Worm (Caenorhabditis elegans) whole organism, L2 larva: ENCODE data around the gene T27A1.2.

Experiments
- C34F6.9 ChIP-seq: fragments of 150-350 bp; optimal IDR thresholded peaks from 2 replicates; lab custom pipeline; 2014; ENCODE audit warnings: missing biosample characterization, missing genetic modification characterization
- F13H6.1 ChIP-seq: sonication (generic microtip); optimal IDR thresholded peaks from 2 replicates; lab custom pipeline; 2016; ENCODE audit warnings: missing genetic modification characterization, missing compliant biosample characterization
- Y55F3AM.14 ChIP-seq: fragments of 200-800 bp; sonication (Bioruptor generic); optimal IDR thresholded peaks from 2 replicates; lab custom pipeline; 2018; ENCODE audit warnings: mild to moderate bottlenecking, missing genetic modification characterization, missing compliant biosample characterization
- ZK546.5 ChIP-seq: sonication (generic microtip); optimal IDR thresholded peaks from 2 replicates; lab custom pipeline; 2017; ENCODE audit warnings: missing biosample characterization, missing genetic modification characterization
- alr-1 ChIP-seq: fragments of 150-350 bp; optimal IDR thresholded peaks from 2 replicates; lab custom pipeline; 2014; ENCODE audit warnings: missing biosample characterization, missing genetic modification characterization
- aly-2 ChIP-seq: fragments of 150-350 bp; optimal IDR thresholded peaks from 2 replicates; lab custom pipeline; 2014; ENCODE audit warnings: missing biosample characterization, missing genetic modification characterization
- ama-1 ChIP-seq: fragments of 150-350 bp; optimal IDR thresholded peaks from 2 replicates; lab custom pipeline; 2018; ENCODE audit warnings: inconsistent platforms
- blmp-1 ChIP-seq: sonication (generic microtip); optimal IDR thresholded peaks from 2 replicates; lab custom pipeline; 2017; ENCODE audit warnings: missing genetic modification characterization, mild to moderate bottlenecking, missing compliant biosample characterization, antibody characterized with exemption, moderate library complexity; ENCODE audit not compliant: insufficient read depth
- ceh-16 ChIP-seq: fragments of 150-350 bp; optimal IDR thresholded peaks from 2 replicates; lab custom pipeline; 2014; ENCODE audit warnings: missing biosample characterization, missing genetic modification characterization
- ceh-82 ChIP-seq: fragments of 150-350 bp; optimal IDR thresholded peaks from 2 replicates; lab custom pipeline; 2014; ENCODE audit warnings: missing biosample characterization, missing genetic modification characterization
- crh-2 ChIP-seq: sonication (generic microtip); optimal IDR thresholded peaks from 2 replicates; lab custom pipeline; 2017; ENCODE audit warnings: missing biosample characterization, missing genetic modification characterization
- dmd-4 ChIP-seq: sonication (generic microtip); optimal IDR thresholded peaks from 2 replicates; lab custom pipeline; 2017; ENCODE audit warnings: missing biosample characterization, missing genetic modification characterization
- egl-27 ChIP-seq: sonication (generic microtip); optimal IDR thresholded peaks from 3 replicates; lab custom pipeline; 2017; ENCODE audit warnings: missing biosample characterization, missing genetic modification reagents, missing genetic modification characterization
- elt-1 ChIP-seq: fragments of 150-350 bp; optimal IDR thresholded peaks from 2 replicates; lab custom pipeline; 2014; ENCODE audit warnings: missing biosample characterization, missing genetic modification characterization
- elt-3 ChIP-seq: sonication (generic microtip); optimal IDR thresholded peaks from 2 replicates; lab custom pipeline; 2017; ENCODE audit warnings: missing biosample characterization, missing genetic modification characterization
- fos-1 ChIP-seq: fragments of 150-350 bp; optimal IDR thresholded peaks from 2 replicates; lab custom pipeline; 2014; ENCODE audit warnings: missing biosample characterization, missing genetic modification characterization
- gmeb-1 ChIP-seq: fragments of 150-350 bp; optimal IDR thresholded peaks from 2 replicates; lab custom pipeline; 2014; ENCODE audit warnings: missing biosample characterization, missing genetic modification characterization
- lin-11 ChIP-seq: fragments of 150-350 bp; sonication (generic microtip); optimal IDR thresholded peaks from 2 replicates; lab custom pipeline; 2014; ENCODE audit warnings: missing biosample characterization, missing genetic modification characterization, inconsistent platforms, mixed read lengths
- lin-13 ChIP-seq: fragments of 150-350 bp; optimal IDR thresholded peaks from 2 replicates; lab custom pipeline; 2014; ENCODE audit warnings: missing biosample characterization, missing genetic modification reagents, missing genetic modification characterization
- lin-39 ChIP-seq: fragments of 150-350 bp; optimal IDR thresholded peaks from 2 replicates; lab custom pipeline; 2014; ENCODE audit warnings: missing biosample characterization, missing genetic modification reagents, missing genetic modification characterization
- lsy-2 ChIP-seq, 2 experiments: fragments of 150-350 bp in 1 of 2; sonication (generic microtip) in 1 of 2; optimal IDR thresholded peaks; 2 replicates each; lab custom pipeline; 2014 to 2017; ENCODE audit warnings: missing biosample characterization in 2 of 2, missing genetic modification characterization in 2 of 2
- mab-5 ChIP-seq: fragments of 150-350 bp; optimal IDR thresholded peaks from 2 replicates; lab custom pipeline; 2014; ENCODE audit warnings: missing biosample characterization, missing genetic modification characterization
- mdl-1 ChIP-seq, 2 experiments: fragments of 150-350 bp in 1 of 2; sonication (generic microtip) in 1 of 2; optimal IDR thresholded peaks; 2 replicates each; lab custom pipeline; 2017; ENCODE audit warnings: missing biosample characterization in 2 of 2, missing genetic modification characterization in 2 of 2
- nhr-10 ChIP-seq: sonication (generic microtip); optimal IDR thresholded peaks from 2 replicates; lab custom pipeline; 2017; ENCODE audit warnings: missing biosample characterization, missing genetic modification characterization
- nhr-11 ChIP-seq: fragments of 150-350 bp; optimal IDR thresholded peaks from 2 replicates; lab custom pipeline; 2014; ENCODE audit warnings: missing biosample characterization, missing genetic modification characterization
- nhr-12 ChIP-seq: fragments of 150-350 bp; optimal IDR thresholded peaks from 2 replicates; lab custom pipeline; 2014; ENCODE audit warnings: missing biosample characterization, missing genetic modification characterization
- nhr-129 ChIP-seq: fragments of 150-350 bp; optimal IDR thresholded peaks from 2 replicates; lab custom pipeline; 2014; ENCODE audit warnings: missing biosample characterization, missing genetic modification characterization
- nhr-21 ChIP-seq: fragments of 150-350 bp; optimal IDR thresholded peaks from 2 replicates; lab custom pipeline; 2014; ENCODE audit warnings: missing biosample characterization, missing genetic modification characterization
- nhr-23 ChIP-seq: fragments of 150-350 bp; optimal IDR thresholded peaks from 2 replicates; lab custom pipeline; 2014; ENCODE audit warnings: missing biosample characterization, missing genetic modification reagents, missing genetic modification characterization
- nhr-237 ChIP-seq: fragments of 150-350 bp; optimal IDR thresholded peaks from 2 replicates; lab custom pipeline; 2014; ENCODE audit warnings: missing biosample characterization, missing genetic modification characterization
- nhr-25 ChIP-seq: fragments of 150-350 bp; sonication (generic microtip); optimal IDR thresholded peaks from 3 replicates; lab custom pipeline; 2014; ENCODE audit warnings: missing biosample characterization, missing genetic modification characterization
- nhr-6 ChIP-seq: fragments of 150-350 bp; optimal IDR thresholded peaks from 2 replicates; lab custom pipeline; 2014; ENCODE audit warnings: missing biosample characterization, missing genetic modification characterization
- nhr-77 ChIP-seq: fragments of 150-350 bp; optimal IDR thresholded peaks from 2 replicates; lab custom pipeline; 2014; ENCODE audit warnings: missing biosample characterization, missing genetic modification characterization
- peb-1 ChIP-seq: fragments of 150-350 bp; optimal IDR thresholded peaks from 2 replicates; lab custom pipeline; 2014; ENCODE audit warnings: missing biosample characterization, missing genetic modification characterization
- sem-4 ChIP-seq: fragments of 150-350 bp; optimal IDR thresholded peaks from 2 replicates; lab custom pipeline; 2014; ENCODE audit warnings: missing biosample characterization, missing genetic modification reagents, missing genetic modification characterization
- skn-1 ChIP-seq: sonication (generic microtip); optimal IDR thresholded peaks from 2 replicates; lab custom pipeline; 2017; ENCODE audit warnings: missing biosample characterization, missing genetic modification characterization
- sma-3 ChIP-seq: sonication (generic microtip); optimal IDR thresholded peaks from 2 replicates; lab custom pipeline; 2016; ENCODE audit warnings: missing genetic modification reagents, missing genetic modification characterization, missing compliant biosample characterization
- sma-9 ChIP-seq, 2 experiments: fragments of 150-350 bp in 1 of 2; sonication (generic microtip) in 1 of 2; optimal IDR thresholded peaks; 2 replicates each; lab custom pipeline; 2014 to 2016; ENCODE audit warnings: missing genetic modification characterization in 2 of 2, mild to moderate bottlenecking in 1 of 2, missing biosample characterization in 1 of 2, missing compliant biosample characterization in 1 of 2, missing genetic modification reagents in 1 of 2, moderate library complexity in 1 of 2
- unc-55 ChIP-seq: fragments of 150-350 bp; sonication (generic microtip); optimal IDR thresholded peaks from 3 replicates; lab custom pipeline; 2014; ENCODE audit warnings: missing biosample characterization, missing genetic modification reagents, missing genetic modification characterization
- unc-62 ChIP-seq: fragments of 150-350 bp; optimal IDR thresholded peaks from 2 replicates; lab custom pipeline; 2014; ENCODE audit warnings: missing biosample characterization, missing genetic modification reagents, missing genetic modification characterization
- ztf-11 ChIP-seq: sonication (generic microtip); optimal IDR thresholded peaks from 2 replicates; lab custom pipeline; 2017; ENCODE audit warnings: missing biosample characterization, missing genetic modification characterization
- ztf-4 ChIP-seq: fragments of 150-350 bp; optimal IDR thresholded peaks from 2 replicates; lab custom pipeline; 2014; ENCODE audit warnings: missing biosample characterization, missing genetic modification characterization

The T27A1.2 gene

ce11 chrII:580189-580643, 43.5 kb upstream of the T27A1.2 start, which contains the start of the genes cdc-37 and W08F4.3:
TSS of gene cdc-37 (minus strand) at chrII:580593.
TSS of gene W08F4.3 (plus strand) at chrII:580602.
- TF ChIP-seq nhr-25 (tag; lab: Kevin White, UChicago) (no peak), dmd-4 (no peak), alr-1 (tag; lab: Kevin White, UChicago) (no peak), nhr-129 (tag; lab: Kevin White, UChicago) (peak; percentile 14), ztf-4 (tag; lab: Kevin White, UChicago) (no peak), nhr-6 (tag; lab: Kevin White, UChicago) (no peak), F13H6.1 (tag; lab: Kevin White, UChicago) (no peak), ama-1 (no peak), lsy-2 (tag; optimal IDR thresholded peaks at IDR 0.05; lab: Kevin White, UChicago) (peak in 1 of 2 experiments; percentile 10), aly-2 (tag; lab: Kevin White, UChicago) (no peak), fos-1 (tag; lab: Kevin White, UChicago) (no peak), nhr-12 (no peak), lin-11 (tag; lab: Kevin White, UChicago) (no peak), mdl-1 (tag; optimal IDR thresholded peaks at IDR 0.05; lab: Kevin White, UChicago) (no peak), gmeb-1 (tag; lab: Kevin White, UChicago) (peak; percentile 23), lin-39 (tag; lab: Kevin White, UChicago) (no peak), nhr-237 (tag; lab: Kevin White, UChicago) (no peak), crh-2 (no peak), unc-55 (peak; percentile 20), nhr-11 (tag; lab: Kevin White, UChicago) (no peak), skn-1 (tag; lab: Kevin White, UChicago) (no peak), C34F6.9 (peak; percentile 19), elt-1 (tag; lab: Kevin White, UChicago) (no peak), nhr-23 (tag; lab: Kevin White, UChicago) (no peak), nhr-21 (tag; lab: Kevin White, UChicago) (no peak), ZK546.5 (tag; lab: Kevin White, UChicago) (no peak), unc-62 (no peak), nhr-10 (tag; lab: Kevin White, UChicago) (no peak), peb-1 (tag; lab: Kevin White, UChicago) (no peak), sma-9 (GFP tag; optimal IDR thresholded peaks at IDR 0.05; lab: Kevin White, UChicago) (no peak), sma-9 (tag; optimal IDR thresholded peaks at IDR 0.05; lab: Kevin White, UChicago) (no peak), nhr-77 (no peak), mab-5 (tag; lab: Kevin White, UChicago) (no peak), lin-13 (GFP tag; lab: Kevin White, UChicago) (no peak), blmp-1 (tag; lab: Kevin White, UChicago) (no peak), sem-4 (tag; lab: Kevin White, UChicago) (no peak), ceh-16 (no peak), sma-3 (GFP tag; lab: Kevin White, UChicago) (no peak)

DNA sequence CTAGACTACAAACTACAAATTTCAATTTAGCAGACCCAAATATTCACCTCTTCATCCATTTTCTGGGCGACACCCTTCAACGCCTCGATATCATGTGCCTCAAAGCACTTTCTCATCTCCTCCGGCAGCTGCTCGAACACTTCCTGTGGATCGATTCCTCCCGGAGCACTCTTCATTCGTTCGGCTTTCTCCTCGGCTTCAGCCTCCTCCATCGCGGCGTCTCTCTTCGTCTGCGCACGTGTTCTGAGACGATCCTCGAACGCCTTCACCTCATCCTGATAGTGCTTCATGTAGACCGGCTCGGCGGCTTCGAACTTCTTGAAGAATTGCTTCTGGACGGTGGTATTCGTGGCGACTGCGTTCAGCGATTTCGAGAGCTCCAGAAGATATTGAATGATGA, 42.1 kb upstream of the T27A1.2 start:
- TF ChIP-seq nhr-23 (tag; lab: Kevin White, UChicago) (no peak), nhr-237 (tag; lab: Kevin White, UChicago) (no peak), dmd-4 (no peak), lin-11 (tag; lab: Kevin White, UChicago) (no peak), ama-1 (no peak), egl-27 (tag; lab: Kevin White, UChicago) (no peak), mab-5 (tag; lab: Kevin White, UChicago) (no peak), nhr-10 (tag; lab: Kevin White, UChicago) (no peak), skn-1 (tag; lab: Kevin White, UChicago) (no peak), elt-1 (tag; lab: Kevin White, UChicago) (no peak), crh-2 (no peak), ZK546.5 (tag; lab: Kevin White, UChicago) (no peak), ceh-82 (tag; lab: Kevin White, UChicago) (no peak), nhr-12 (no peak), sem-4 (tag; lab: Kevin White, UChicago) (no peak), elt-3 (no peak)

ce11 chrII:577632-578031, 41.0 kb upstream of the T27A1.2 start, which contains the start of gene W08F4.7:
TSS of gene W08F4.7 (minus strand) at chrII:577732.
- TF ChIP-seq nhr-237 (tag; lab: Kevin White, UChicago) (no peak), Y55F3AM.14 (GFP tag; lab: Kevin White, UChicago) (no peak), ztf-11 (no peak), nhr-129 (tag; lab: Kevin White, UChicago) (no peak)
